Worm (Caenorhabditis elegans) whole organism, mixed stage, embryonic: ENCODE measurements around the gene tbx-8.

Source experiments
- ces-1 ChIP-seq: fragments of 150-350 bp; optimal IDR thresholded peaks from 2 replicates; lab custom pipeline; 2014; ENCODE audit warnings: missing biosample characterization, missing genetic modification reagents, missing genetic modification characterization
- drap-1 ChIP-seq: fragments of 200-800 bp; sonication (Bioruptor generic); optimal IDR thresholded peaks from 3 replicates; lab custom pipeline; 2018; ENCODE audit warnings: mild to moderate bottlenecking, missing genetic modification characterization, missing compliant biosample characterization
- elt-3 ChIP-seq: fragments of 150-350 bp; optimal IDR thresholded peaks from 2 replicates; lab custom pipeline; 2014; ENCODE audit warnings: missing biosample characterization, missing genetic modification characterization
- ham-2 ChIP-seq: fragments of 200-800 bp; sonication (Bioruptor generic); optimal IDR thresholded peaks from 2 replicates; lab custom pipeline; 2018; ENCODE audit warnings: mild to moderate bottlenecking, missing genetic modification characterization, missing compliant biosample characterization
- lin-13 ChIP-seq: fragments of 150-350 bp; optimal IDR thresholded peaks from 2 replicates; lab custom pipeline; 2014; ENCODE audit warnings: missing biosample characterization, missing genetic modification characterization
- lsy-2 ChIP-seq: fragments of 150-350 bp; optimal IDR thresholded peaks from 2 replicates; lab custom pipeline; 2014; ENCODE audit warnings: missing biosample characterization, missing genetic modification characterization
- pha-4 ChIP-seq: fragments of 150-350 bp; optimal IDR thresholded peaks from 2 replicates; lab custom pipeline; 2018; ENCODE audit warnings: missing biosample characterization, missing genetic modification reagents, missing genetic modification characterization

- TF ChIP-seq pha-4 (tag; lab: Kevin White, UChicago) (no peak), ham-2 (no peak), ces-1 (no peak), lin-13 (tag; lab: Kevin White, UChicago) (no peak), lsy-2 (tag; lab: Kevin White, UChicago) (no peak), elt-3 (tag; lab: Kevin White, UChicago) (no peak), drap-1 (GFP tag; lab: Kevin White, UChicago) (no peak)
These were observed 17.3 kb upstream of the tbx-8 start for ce11 chrIII:10329811-10330210.
